Fruit fly (Drosophila melanogaster) whole organism, larva: ENCODE data around the gene CG11655.

Experiments used
- noc ChIP-seq: fragments of 200-800 bp; sonication (Bioruptor generic); optimal IDR thresholded peaks from 3 replicates; lab custom pipeline; 2019; ENCODE audit warnings: missing biosample characterization, mild to moderate bottlenecking, missing genetic modification characterization, moderate library complexity

The CG11655 gene

dm6 chrX:15483010-15483802 lies 29.9 kb downstream of the CG11655 start:
- TF ChIP-seq noc: no peak

dm6 chrX:15484451-15485032 lies 31.3 kb downstream of the CG11655 start:
- no peak for TF ChIP-seq noc

- no peak for TF ChIP-seq noc
Observed at dm6 chrX:15486682-15487081, 33.4 kb downstream of the CG11655 start, which contains the start of gene Gmap. Gene Gmap, plus strand, starts transcription at chrX:15486922.

dm6 chrX:15490519-15490918 lies 37.2 kb downstream of the CG11655 start:
- TF ChIP-seq noc: no peak

dm6 chrX:15495600-15496379 lies 42.5 kb downstream of the CG11655 start:
- no peak for TF ChIP-seq noc

dm6 chrX:15496651-15497409 lies 43.6 kb downstream of the CG11655 start:
- TF ChIP-seq noc: no peak

dm6 chrX:15497440-15498271 lies 44.4 kb downstream of the CG11655 start:
- TF ChIP-seq noc: no peak

dm6 chrX:15498791-15499190 lies 45.5 kb downstream of the CG11655 start:
- no peak for TF ChIP-seq noc

- peak; percentile 12 for TF ChIP-seq noc
Observed at dm6 chrX:15499996-15500904, 47.0 kb downstream of the CG11655 start.

- TF ChIP-seq noc: peak; percentile 23
Observed at dm6 chrX:15501706-15502267, 48.5 kb downstream of the CG11655 start.

dm6 chrX:15502864-15503263 lies 49.6 kb downstream of the CG11655 start:
- no peak for TF ChIP-seq noc
